Worm (Caenorhabditis elegans): ENCODE results near the gene F46B3.8.

F46B3.8 gene

ce11 chrV:20606617-20607016, 16.3 kb downstream of the F46B3.8 start, which contains the start of gene F46B3.23:
F46B3.23 (minus strand) TSS chrV:20606717.
- TF ChIP-seq fkh-10 (GFP tag; optimal IDR thresholded peaks at IDR 0.05), result no peak
- no peak for TF ChIP-seq hlh-8 (tag; optimal IDR thresholded peaks at IDR 0.05)
- TF ChIP-seq C08G9.2 (tag; optimal IDR thresholded peaks at IDR 0.05), result no peak
- no peak for TF ChIP-seq ama-1 (optimal IDR thresholded peaks at IDR 0.05)
- no peak for TF ChIP-seq hlh-15 (tag; optimal IDR thresholded peaks at IDR 0.05)

ce11 chrV:20605812-20606211, 17.1 kb downstream of the F46B3.8 start:
- TF ChIP-seq rnt-1 (tag; optimal IDR thresholded peaks at IDR 0.05), result peak; percentile 85

- no peak for TF ChIP-seq ceh-6 (GFP tag; optimal IDR thresholded peaks at IDR 0.05)
- TF ChIP-seq che-1 (tag; optimal IDR thresholded peaks at IDR 0.05), result no peak
- TF ChIP-seq hlh-13 (GFP tag; optimal IDR thresholded peaks at IDR 0.05), result no peak
- no peak for TF ChIP-seq odd-2 (tag; optimal IDR thresholded peaks at IDR 0.05)
- no peak for TF ChIP-seq zip-5 (tag; optimal IDR thresholded peaks at IDR 0.05)
- no peak for TF ChIP-seq rnt-1 (tag; optimal IDR thresholded peaks at IDR 0.05)
- TF ChIP-seq ceh-24 (tag; optimal IDR thresholded peaks at IDR 0.05), result no peak
- no peak for TF ChIP-seq Y22D7AL.16 (tag; optimal IDR thresholded peaks at IDR 0.05)
- no peak for TF ChIP-seq ref-2 (tag; optimal IDR thresholded peaks at IDR 0.05)
- no peak for TF ChIP-seq npax-4 (tag; optimal IDR thresholded peaks at IDR 0.05)
- TF ChIP-seq dmd-4 (tag; optimal IDR thresholded peaks at IDR 0.05; ENCODE audit: borderline replicate concordance), result no peak
Measured at ce11 chrV:20604606-20605155, 18.3 kb downstream of the F46B3.8 start, which contains the start of gene ttr-57. ttr-57 (plus strand) TSS chrV:20605105.

- TF ChIP-seq unc-86 (tag; optimal IDR thresholded peaks at IDR 0.05) (no peak), sox-2 (GFP tag; IDR thresholded peaks at IDR 0.05) (no peak), ceh-18 (tag; optimal IDR thresholded peaks at IDR 0.05) (no peak)
Measured at ce11 chrV:20603014-20603413, 19.9 kb downstream of the F46B3.8 start, which contains the start of gene ttr-11. ttr-11 (plus strand) TSS chrV:20603314.

ce11 chrV:20600704-20601103, 22.3 kb downstream of the F46B3.8 start:
- TF ChIP-seq ets-4 (tag; optimal IDR thresholded peaks at IDR 0.05), result no peak
- TF ChIP-seq sox-2 (GFP tag; IDR thresholded peaks at IDR 0.05), result no peak
- no peak for TF ChIP-seq fkh-6 (tag; optimal IDR thresholded peaks at IDR 0.05)
- TF ChIP-seq hlh-6 (tag; optimal IDR thresholded peaks at IDR 0.05), result no peak
- TF ChIP-seq ttx-3 (tag; optimal IDR thresholded peaks at IDR 0.05), result no peak
- no peak for TF ChIP-seq ceh-34 (tag; optimal IDR thresholded peaks at IDR 0.05)
- TF ChIP-seq pax-1 (tag; optimal IDR thresholded peaks at IDR 0.05), result no peak
- TF ChIP-seq T23F11.4 (GFP tag; optimal IDR thresholded peaks at IDR 0.05), result no peak
- TF ChIP-seq ceh-31 (tag; optimal IDR thresholded peaks at IDR 0.05), result peak; percentile 7
- TF ChIP-seq nfya-1 (tag; optimal IDR thresholded peaks at IDR 0.05), result no peak
- no peak for TF ChIP-seq ama-1 (optimal IDR thresholded peaks at IDR 0.05)
- TF ChIP-seq ceh-19 (GFP tag; optimal IDR thresholded peaks at IDR 0.05), result no peak
- peak; percentile 87 for TF ChIP-seq elt-4 (tag; optimal IDR thresholded peaks at IDR 0.05)
- TF ChIP-seq ceh-2 (tag; optimal IDR thresholded peaks at IDR 0.05), result no peak

- TF ChIP-seq ama-1 (optimal IDR thresholded peaks at IDR 0.05) (no peak), K02D7.2 (tag; optimal IDR thresholded peaks at IDR 0.05) (no peak), hlh-6 (tag; optimal IDR thresholded peaks at IDR 0.05) (no peak), sox-4 (tag; optimal IDR thresholded peaks at IDR 0.05) (no peak), rnt-1 (tag; optimal IDR thresholded peaks at IDR 0.05) (no peak), fax-1 (tag; optimal IDR thresholded peaks at IDR 0.05) (no peak), elt-2 (tag; optimal IDR thresholded peaks at IDR 0.05) (no peak), lin-11 (tag; optimal IDR thresholded peaks at IDR 0.05) (no peak), ceh-18 (tag; optimal IDR thresholded peaks at IDR 0.05) (no peak), ceh-14 (tag; optimal IDR thresholded peaks at IDR 0.05) (no peak)
Measured at ce11 chrV:20599795-20600194, 23.2 kb downstream of the F46B3.8 start, which contains the start of gene col-163. col-163 (plus strand) TSS chrV:20600095.
